Worm (Caenorhabditis elegans) whole organism, young adult: ENCODE measurements around the gene F37C12.14.
A peak's percentile ranks its signal among the peaks of the same experiment; 100 is the strongest.

Source experiments
- B0261.1 ChIP-seq: sonication (generic microtip); optimal IDR thresholded peaks from 2 replicates; lab custom pipeline; 2016; ENCODE audit warnings: mild to moderate bottlenecking, missing genetic modification characterization, moderate library complexity, missing compliant biosample characterization
- B0336.3 ChIP-seq: fragments of 200-800 bp; sonication (Bioruptor generic); IDR thresholded peaks from 2 replicates; pipeline ENCODE4 v1.3.6; 2022; ENCODE audit warnings: missing genetic modification characterization, missing compliant biosample characterization
- C06A6.2 ChIP-seq: fragments of 200-800 bp; sonication (Bioruptor generic); conservative IDR thresholded peaks from 2 replicates; pipeline ENCODE4 v1.3.6; 2022; ENCODE audit warnings: missing genetic modification characterization, missing compliant biosample characterization
- F33H1.4 ChIP-seq: fragments of 200-800 bp; sonication (Bioruptor generic); IDR thresholded peaks from 2 replicates; pipeline ENCODE4 v1.3.6; 2022; ENCODE audit warnings: missing genetic modification reagents, missing genetic modification characterization, missing compliant biosample characterization
- F49E8.2 ChIP-seq: sonication (generic microtip); optimal IDR thresholded peaks from 3 replicates; lab custom pipeline; 2017; ENCODE audit warnings: missing genetic modification characterization, mild to moderate bottlenecking, missing compliant biosample characterization, antibody characterized with exemption, moderate library complexity; ENCODE audit not compliant: insufficient read depth
- F52B5.7 ChIP-seq: sonication (generic microtip); optimal IDR thresholded peaks from 2 replicates; lab custom pipeline; 2016; ENCODE audit warnings: mild to moderate bottlenecking, missing genetic modification characterization, missing compliant biosample characterization
- F55B11.4 ChIP-seq: sonication (generic microtip); optimal IDR thresholded peaks from 2 replicates; lab custom pipeline; 2016; ENCODE audit warnings: missing compliant biosample characterization, missing genetic modification characterization, borderline replicate concordance; ENCODE audit not compliant: insufficient read depth
- K11D2.4 ChIP-seq: fragments of 200-800 bp; sonication (Bioruptor generic); IDR thresholded peaks from 2 replicates; pipeline ENCODE4 v1.3.6; 2022; ENCODE audit warnings: missing genetic modification reagents, missing genetic modification characterization, missing compliant biosample characterization
- T07F8.4 ChIP-seq: sonication (generic microtip); optimal IDR thresholded peaks from 2 replicates; lab custom pipeline; 2016; ENCODE audit warnings: mild to moderate bottlenecking, missing genetic modification characterization, moderate library complexity, missing compliant biosample characterization
- Y53F4B.3 ChIP-seq: fragments of 200-800 bp; sonication (Bioruptor generic); IDR thresholded peaks from 2 replicates; pipeline ENCODE4 v1.3.6; 2022; ENCODE audit warnings: missing genetic modification reagents, missing genetic modification characterization, missing compliant biosample characterization
- Y79H2A.3 ChIP-seq: fragments of 200-800 bp; sonication (Bioruptor generic); conservative IDR thresholded peaks from 2 replicates; pipeline ENCODE4 v1.3.6; 2022; ENCODE audit warnings: missing genetic modification reagents, missing genetic modification characterization, missing compliant biosample characterization
- ZK185.1 ChIP-seq: sonication (generic microtip); optimal IDR thresholded peaks from 2 replicates; lab custom pipeline; 2016; ENCODE audit warnings: mild to moderate bottlenecking, missing genetic modification characterization, missing compliant biosample characterization; ENCODE audit not compliant: poor library complexity, severe bottlenecking
- akir-1 ChIP-seq: fragments of 200-800 bp; sonication (Bioruptor generic); optimal IDR thresholded peaks from 2 replicates; lab custom pipeline; 2018; ENCODE audit warnings: mild to moderate bottlenecking, missing genetic modification characterization, moderate library complexity, missing compliant biosample characterization
- aptf-2 ChIP-seq: fragments of 200-800 bp; sonication (Bioruptor generic); conservative IDR thresholded peaks from 2 replicates; pipeline ENCODE4 v1.3.6; 2022; ENCODE audit warnings: missing genetic modification reagents, missing genetic modification characterization, missing compliant biosample characterization
- athp-1 ChIP-seq: sonication (generic microtip); optimal IDR thresholded peaks from 2 replicates; lab custom pipeline; 2017; ENCODE audit warnings: mild to moderate bottlenecking, missing genetic modification characterization, missing compliant biosample characterization
- attf-3 ChIP-seq: fragments of 200-800 bp; sonication (Bioruptor generic); conservative IDR thresholded peaks from 2 replicates; pipeline ENCODE4 v1.3.6; 2022; ENCODE audit warnings: missing genetic modification reagents, missing genetic modification characterization, missing compliant biosample characterization
- attf-6 ChIP-seq: fragments of 200-800 bp; sonication (Bioruptor generic); IDR thresholded peaks from 2 replicates; pipeline ENCODE4 v1.3.6; 2022; ENCODE audit warnings: missing genetic modification reagents, missing genetic modification characterization, missing compliant biosample characterization
- bed-2 ChIP-seq: fragments of 200-800 bp; sonication (Bioruptor generic); IDR thresholded peaks from 2 replicates; pipeline ENCODE4 v1.3.6; 2022; ENCODE audit warnings: missing genetic modification reagents, missing genetic modification characterization, missing compliant biosample characterization
- cebp-1 ChIP-seq, 2 experiments: fragments of 200-800 bp in 1 of 2; sonication (Bioruptor generic) in 1 of 2; sonication (generic microtip) in 1 of 2; IDR thresholded peaks in 1 of 2; optimal IDR thresholded peaks in 1 of 2; 2 replicates each; pipeline versions ENCODE4 v1.3.6 to Lab custom; 2017 to 2022; ENCODE audit warnings: missing compliant biosample characterization in 2 of 2, missing genetic modification characterization in 2 of 2, mild to moderate bottlenecking in 1 of 2, missing genetic modification reagents in 1 of 2, moderate library complexity in 1 of 2
- ceh-40 ChIP-seq: fragments of 200-800 bp; sonication (Bioruptor generic); IDR thresholded peaks from 2 replicates; pipeline ENCODE4 v1.3.6; 2022; ENCODE audit warnings: missing genetic modification characterization, missing compliant biosample characterization
- ceh-91 ChIP-seq: fragments of 200-800 bp; sonication (Bioruptor generic); IDR thresholded peaks from 2 replicates; pipeline ENCODE4 v1.3.6; 2022; ENCODE audit warnings: missing genetic modification reagents, missing genetic modification characterization, missing compliant biosample characterization
- die-1 ChIP-seq: sonication (generic microtip); optimal IDR thresholded peaks from 2 replicates; lab custom pipeline; 2016; ENCODE audit warnings: missing genotype, mild to moderate bottlenecking, missing genetic modification characterization, missing compliant biosample characterization
- dox-1 ChIP-seq: fragments of 200-800 bp; sonication (Bioruptor generic); IDR thresholded peaks from 2 replicates; pipeline ENCODE4 v1.3.6; 2022; ENCODE audit warnings: missing genetic modification reagents, missing genetic modification characterization, missing compliant biosample characterization
- egl-18 ChIP-seq: fragments of 200-800 bp; sonication (Bioruptor generic); IDR thresholded peaks from 2 replicates; pipeline ENCODE4 v1.3.6; 2022; ENCODE audit warnings: missing genetic modification reagents, missing genetic modification characterization, missing compliant biosample characterization
- egl-44 ChIP-seq: fragments of 200-800 bp; sonication (Bioruptor generic); IDR thresholded peaks from 2 replicates; pipeline ENCODE4 v1.3.6; 2022; ENCODE audit warnings: missing genetic modification reagents, missing genetic modification characterization, missing compliant biosample characterization
- ekl-4 ChIP-seq: fragments of 200-800 bp; sonication (Bioruptor generic); IDR thresholded peaks from 2 replicates; pipeline ENCODE4 v1.3.6; 2022; ENCODE audit warnings: missing genetic modification reagents, missing genetic modification characterization, missing compliant biosample characterization
- ets-4 ChIP-seq: fragments of 200-800 bp; sonication (Bioruptor generic); optimal IDR thresholded peaks from 2 replicates; lab custom pipeline; 2018; ENCODE audit warnings: mild to moderate bottlenecking, missing genetic modification characterization, missing compliant biosample characterization
- fkh-3 ChIP-seq: sonication (generic microtip); optimal IDR thresholded peaks from 2 replicates; lab custom pipeline; 2016; ENCODE audit warnings: mild to moderate bottlenecking, missing genetic modification characterization, missing compliant biosample characterization
- hlh-12 ChIP-seq: sonication (generic microtip); optimal IDR thresholded peaks from 2 replicates; lab custom pipeline; 2016; ENCODE audit warnings: missing genetic modification characterization, missing compliant biosample characterization
- hmg-1.2 ChIP-seq: fragments of 200-800 bp; sonication (Bioruptor generic); IDR thresholded peaks from 2 replicates; pipeline ENCODE4 v1.3.6; 2022; ENCODE audit warnings: missing genetic modification reagents, missing genetic modification characterization, missing compliant biosample characterization
- hmg-20 ChIP-seq: fragments of 200-800 bp; sonication (Bioruptor generic); IDR thresholded peaks from 2 replicates; pipeline ENCODE4 v1.3.6; 2022; ENCODE audit warnings: missing genetic modification reagents, missing genetic modification characterization, missing compliant biosample characterization
- lin-54 ChIP-seq: fragments of 200-800 bp; sonication (Bioruptor generic); optimal IDR thresholded peaks from 2 replicates; lab custom pipeline; 2018; ENCODE audit warnings: mild to moderate bottlenecking, missing genetic modification characterization, missing compliant biosample characterization
- lsy-27 ChIP-seq: sonication (generic microtip); optimal IDR thresholded peaks from 2 replicates; lab custom pipeline; 2017; ENCODE audit warnings: missing genetic modification characterization, mild to moderate bottlenecking, missing compliant biosample characterization, antibody characterized with exemption, missing genotype, borderline replicate concordance; ENCODE audit not compliant: insufficient read depth
- madf-10 ChIP-seq: sonication (generic microtip); optimal IDR thresholded peaks from 2 replicates; lab custom pipeline; 2016; ENCODE audit warnings: mild to moderate bottlenecking, missing genetic modification characterization, missing compliant biosample characterization
- madf-3 ChIP-seq: fragments of 200-800 bp; sonication (Bioruptor generic); IDR thresholded peaks from 2 replicates; pipeline ENCODE4 v1.3.6; 2022; ENCODE audit warnings: missing genetic modification reagents, missing genetic modification characterization, missing compliant biosample characterization
- madf-6 ChIP-seq: fragments of 200-800 bp; sonication (Bioruptor generic); IDR thresholded peaks from 2 replicates; pipeline ENCODE4 v1.3.6; 2022; ENCODE audit warnings: missing genetic modification reagents, missing genetic modification characterization, missing compliant biosample characterization
- mcd-1 ChIP-seq: fragments of 200-800 bp; sonication (Bioruptor generic); IDR thresholded peaks from 2 replicates; pipeline ENCODE4 v1.3.6; 2022; ENCODE audit warnings: missing genetic modification reagents, missing genetic modification characterization, missing compliant biosample characterization
- mxl-1 ChIP-seq: sonication (generic microtip); optimal IDR thresholded peaks from 2 replicates; lab custom pipeline; 2016; ENCODE audit warnings: missing genetic modification characterization, missing compliant biosample characterization
- nfyb-1 ChIP-seq: fragments of 200-800 bp; sonication (Bioruptor generic); IDR thresholded peaks from 2 replicates; pipeline ENCODE4 v1.3.6; 2022; ENCODE audit warnings: missing genetic modification reagents, missing genetic modification characterization, missing compliant biosample characterization
- nhr-120 ChIP-seq: fragments of 200-800 bp; sonication (Bioruptor generic); IDR thresholded peaks from 2 replicates; pipeline ENCODE4 v1.3.6; 2022; ENCODE audit warnings: missing genetic modification characterization, missing compliant biosample characterization
- nhr-80 ChIP-seq: sonication (generic microtip); optimal IDR thresholded peaks from 2 replicates; lab custom pipeline; 2016; ENCODE audit warnings: missing genetic modification characterization, missing compliant biosample characterization
- sdz-38 ChIP-seq: sonication (generic microtip); optimal IDR thresholded peaks from 2 replicates; lab custom pipeline; 2016; ENCODE audit warnings: missing genotype, missing genetic modification characterization, missing compliant biosample characterization
- tbp1 ChIP-seq: fragments of 200-800 bp; sonication (Bioruptor generic); optimal IDR thresholded peaks from 2 replicates; lab custom pipeline; 2018; ENCODE audit warnings: mild to moderate bottlenecking, missing genetic modification characterization, missing compliant biosample characterization
- tlf-1 ChIP-seq: fragments of 200-800 bp; sonication (Bioruptor generic); optimal IDR thresholded peaks from 2 replicates; lab custom pipeline; 2018; ENCODE audit warnings: mild to moderate bottlenecking, missing genetic modification characterization, missing compliant biosample characterization
- zim-3 ChIP-seq: sonication (generic microtip); optimal IDR thresholded peaks from 2 replicates; lab custom pipeline; 2017; ENCODE audit warnings: mild to moderate bottlenecking, missing genetic modification characterization, moderate library complexity, missing compliant biosample characterization
- ztf-22 ChIP-seq: fragments of 200-800 bp; sonication (Bioruptor generic); optimal IDR thresholded peaks from 2 replicates; lab custom pipeline; 2018; ENCODE audit warnings: mild to moderate bottlenecking, missing genetic modification characterization, moderate library complexity, missing compliant biosample characterization
- ztf-6 ChIP-seq: fragments of 200-800 bp; sonication (Bioruptor generic); IDR thresholded peaks from 2 replicates; pipeline ENCODE4 v1.3.6; 2022; ENCODE audit warnings: missing genetic modification reagents, missing genetic modification characterization, missing compliant biosample characterization

The F37C12.14 gene

ce11 chrIII:7188300-7189052 is 3.1 kb upstream of the F37C12.14 start, which contains the start of the genes F37C12.21 and F37C12.10 (continued):
- TF ChIP-seq ekl-4 (GFP tag; lab: Robert Waterston, UW) (no peak), F55B11.4 (tag; lab: Kevin White, UChicago) (no peak), egl-18 (GFP tag; lab: Robert Waterston, UW) (no peak), F33H1.4 (GFP tag; lab: Robert Waterston, UW) (no peak), nhr-120 (no peak), madf-10 (tag; lab: Kevin White, UChicago) (no peak), Y79H2A.3 (GFP tag; lab: Robert Waterston, UW) (no peak), F52B5.7 (no peak), die-1 (tag; lab: Kevin White, UChicago) (no peak), hlh-12 (tag; lab: Kevin White, UChicago) (no peak), bed-2 (GFP tag; lab: Robert Waterston, UW) (no peak), F49E8.2 (no peak), hmg-1.2 (GFP tag; lab: Robert Waterston, UW) (peak; percentile 15; the same call in 1 of the 2 replicates), aptf-2 (GFP tag; lab: Robert Waterston, UW) (no peak), mxl-1 (tag; lab: Kevin White, UChicago) (no peak), ztf-22 (GFP tag; lab: Kevin White, UChicago) (no peak), nfyb-1 (0 out of 2 replicates have a peak, but pooled peaks have one; percentile 8), attf-3 (GFP tag; lab: Robert Waterston, UW) (no peak), K11D2.4 (GFP tag; lab: Robert Waterston, UW) (no peak), egl-44 (no peak), attf-6 (no peak), athp-1 (no peak), lin-54 (GFP tag; lab: Kevin White, UChicago) (no peak), lsy-27 (tag; lab: Kevin White, UChicago) (no peak), ets-4 (GFP tag; lab: Kevin White, UChicago) (no peak), B0261.1 (no peak), mcd-1 (GFP tag; lab: Robert Waterston, UW) (0 out of 2 replicates have a peak, but pooled peaks have one; percentile 6), sdz-38 (tag; lab: Kevin White, UChicago) (no peak), tlf-1 (GFP tag; lab: Kevin White, UChicago) (no peak), madf-6 (peak; percentile 43; the same call in 1 of the 2 replicates), dox-1 (GFP tag; lab: Robert Waterston, UW) (peak; percentile 51), ceh-40 (no peak), fkh-3 (tag; lab: Kevin White, UChicago) (no peak), C06A6.2 (GFP tag; lab: Robert Waterston, UW) (no peak), nhr-80 (peak; percentile 72), hmg-20 (no peak), zim-3 (tag; lab: Kevin White, UChicago) (no peak), ceh-91 (GFP tag; lab: Robert Waterston, UW) (no peak), cebp-1 (GFP tag; IDR thresholded peaks at IDR 0.05; lab: Robert Waterston, UW) (no peak), cebp-1 (tag; optimal IDR thresholded peaks at IDR 0.05; lab: Kevin White, UChicago) (peak; percentile 19), Y53F4B.3 (GFP tag; lab: Robert Waterston, UW) (no peak), ztf-6 (GFP tag; lab: Robert Waterston, UW) (no peak), tbp1 (GFP tag; lab: Kevin White, UChicago) (no peak), ZK185.1 (tag; lab: Kevin White, UChicago) (peak; percentile 25), akir-1 (no peak), madf-3 (0 out of 2 replicates have a peak, but pooled peaks have one; percentile 19), B0336.3 (peak; percentile 62), T07F8.4 (tag; lab: Kevin White, UChicago) (no peak)
